Worm (Caenorhabditis elegans) whole organism, early embryonic: Measurements from ENCODE around the gene ark-1.

ENCODE experiments used
- flt-1 ChIP-seq: fragments of 200-800 bp; sonication (Bioruptor generic); IDR thresholded peaks from 2 replicates; pipeline ENCODE4 v1.3.6; 2022; ENCODE audit warnings: missing genetic modification characterization, missing compliant biosample characterization
- hmg-4 ChIP-seq: fragments of 200-800 bp; sonication (Bioruptor generic); optimal IDR thresholded peaks from 2 replicates; lab custom pipeline; 2018; ENCODE audit warnings: mild to moderate bottlenecking, missing genetic modification characterization, missing compliant biosample characterization
- tra-4 ChIP-seq: sonication (generic microtip); optimal IDR thresholded peaks from 2 replicates; lab custom pipeline; 2017; ENCODE audit warnings: missing genetic modification characterization, missing compliant biosample characterization

- TF ChIP-seq flt-1 (GFP tag; lab: Robert Waterston, UW) (no peak), tra-4 (tag; lab: Kevin White, UChicago) (no peak), hmg-4 (no peak)
Measured at ce11 chrIV:12573068-12573467, 57.8 kb downstream of the ark-1 start, which contains the start of gene K08E7.5.
